Worm (Caenorhabditis elegans) whole organism, mixed stage, embryonic: ENCODE measurements around the gene fbxc-14.
"Not testable (repeated sequence)": the region's sequence is repeated elsewhere in the genome, so short reads cannot be mapped to it uniquely, and the experiment has no call there.

Source experiments
- M03D4.4 ChIP-seq: sonication (generic microtip); optimal IDR thresholded peaks from 2 replicates; lab custom pipeline; 2017; ENCODE audit warnings: mild to moderate bottlenecking, missing genetic modification characterization, missing compliant biosample characterization
- bed-3 ChIP-seq: fragments of 200-800 bp; sonication (Bioruptor generic); optimal IDR thresholded peaks from 3 replicates; lab custom pipeline; 2018; ENCODE audit warnings: mild to moderate bottlenecking, missing genetic modification characterization, moderate library complexity, missing compliant biosample characterization
- blmp-1 ChIP-seq: fragments of 150-350 bp; optimal IDR thresholded peaks from 2 replicates; lab custom pipeline; 2014; ENCODE audit warnings: missing biosample characterization, missing genetic modification characterization
- ceh-39 ChIP-seq: fragments of 150-350 bp; optimal IDR thresholded peaks from 2 replicates; lab custom pipeline; 2014; ENCODE audit warnings: missing biosample characterization, missing genetic modification characterization
- ceh-43 ChIP-seq: fragments of 200-800 bp; sonication (Bioruptor generic); optimal IDR thresholded peaks from 2 replicates; lab custom pipeline; 2018; ENCODE audit warnings: mild to moderate bottlenecking, missing genetic modification characterization, moderate library complexity, missing compliant biosample characterization
- ceh-83 ChIP-seq: fragments of 200-800 bp; sonication (Bioruptor generic); optimal IDR thresholded peaks from 2 replicates; lab custom pipeline; 2018; ENCODE audit warnings: mild to moderate bottlenecking, missing genetic modification characterization, missing compliant biosample characterization
- ces-1 ChIP-seq: fragments of 150-350 bp; optimal IDR thresholded peaks from 2 replicates; lab custom pipeline; 2014; ENCODE audit warnings: missing biosample characterization, missing genetic modification reagents, missing genetic modification characterization
- cnd-1 ChIP-seq: fragments of 200-800 bp; sonication (Bioruptor generic); optimal IDR thresholded peaks from 2 replicates; lab custom pipeline; 2018; ENCODE audit warnings: mild to moderate bottlenecking, missing genetic modification characterization, missing compliant biosample characterization
- elt-1 ChIP-seq: sonication (generic microtip); optimal IDR thresholded peaks from 2 replicates; lab custom pipeline; 2017; ENCODE audit warnings: missing genetic modification characterization, mild to moderate bottlenecking, missing compliant biosample characterization, antibody characterized with exemption, moderate library complexity, borderline replicate concordance; ENCODE audit not compliant: insufficient read depth
- elt-3 ChIP-seq: fragments of 150-350 bp; optimal IDR thresholded peaks from 2 replicates; lab custom pipeline; 2014; ENCODE audit warnings: missing biosample characterization, missing genetic modification characterization
- ham-2 ChIP-seq: fragments of 200-800 bp; sonication (Bioruptor generic); optimal IDR thresholded peaks from 2 replicates; lab custom pipeline; 2018; ENCODE audit warnings: mild to moderate bottlenecking, missing genetic modification characterization, missing compliant biosample characterization
- hlh-1 ChIP-seq: fragments of 150-350 bp; optimal IDR thresholded peaks from 2 replicates; lab custom pipeline; 2014; ENCODE audit warnings: missing biosample characterization, missing genetic modification reagents, missing genetic modification characterization
- lin-32 ChIP-seq: fragments of 200-800 bp; sonication (Bioruptor generic); optimal IDR thresholded peaks from 2 replicates; lab custom pipeline; 2018; ENCODE audit warnings: mild to moderate bottlenecking, missing genetic modification characterization, missing compliant biosample characterization
- lsy-2 ChIP-seq: fragments of 150-350 bp; optimal IDR thresholded peaks from 2 replicates; lab custom pipeline; 2014; ENCODE audit warnings: missing biosample characterization, missing genetic modification characterization
- mab-5 ChIP-seq: fragments of 150-350 bp; optimal IDR thresholded peaks from 2 replicates; lab custom pipeline; 2014; ENCODE audit warnings: missing biosample characterization, missing genetic modification characterization
- mls-2 ChIP-seq: sonication (generic microtip); optimal IDR thresholded peaks from 2 replicates; lab custom pipeline; 2016; ENCODE audit warnings: mild to moderate bottlenecking, missing genetic modification characterization, moderate library complexity, missing compliant biosample characterization
- nhr-12 ChIP-seq: fragments of 150-350 bp; optimal IDR thresholded peaks from 2 replicates; lab custom pipeline; 2014; ENCODE audit warnings: missing biosample characterization, missing genetic modification characterization
- nhr-2 ChIP-seq: fragments of 150-350 bp; optimal IDR thresholded peaks from 2 replicates; lab custom pipeline; 2014; ENCODE audit warnings: missing biosample characterization, missing genetic modification characterization
- nhr-237 ChIP-seq: fragments of 150-350 bp; optimal IDR thresholded peaks from 2 replicates; lab custom pipeline; 2014; ENCODE audit warnings: missing biosample characterization, missing genetic modification characterization
- nhr-28 ChIP-seq: fragments of 150-350 bp; optimal IDR thresholded peaks from 2 replicates; lab custom pipeline; 2014; ENCODE audit warnings: missing biosample characterization, missing genetic modification characterization
- nhr-76 ChIP-seq: sonication (generic microtip); optimal IDR thresholded peaks from 2 replicates; lab custom pipeline; 2017; ENCODE audit warnings: missing biosample characterization, missing genetic modification characterization
- pha-4 ChIP-seq: fragments of 150-350 bp; optimal IDR thresholded peaks from 2 replicates; lab custom pipeline; 2018; ENCODE audit warnings: missing biosample characterization, missing genetic modification reagents, missing genetic modification characterization
- sem-2 ChIP-seq: fragments of 200-800 bp; sonication (Bioruptor generic); optimal IDR thresholded peaks from 2 replicates; lab custom pipeline; 2018; ENCODE audit warnings: mild to moderate bottlenecking, missing genetic modification characterization, missing compliant biosample characterization
- tbx-8 ChIP-seq: fragments of 200-800 bp; sonication (Bioruptor generic); optimal IDR thresholded peaks from 2 replicates; lab custom pipeline; 2018; ENCODE audit warnings: mild to moderate bottlenecking, missing genetic modification characterization, moderate library complexity, missing compliant biosample characterization
- unc-120 ChIP-seq: sonication (generic microtip); optimal IDR thresholded peaks from 2 replicates; lab custom pipeline; 2017; ENCODE audit warnings: missing genetic modification characterization, missing compliant biosample characterization; ENCODE audit not compliant: poor library complexity, severe bottlenecking
- unc-39 ChIP-seq: fragments of 150-350 bp; optimal IDR thresholded peaks from 2 replicates; lab custom pipeline; 2014; ENCODE audit warnings: missing biosample characterization, missing genetic modification characterization
- unc-62 ChIP-seq: fragments of 150-350 bp; optimal IDR thresholded peaks from 2 replicates; lab custom pipeline; 2014; ENCODE audit warnings: missing biosample characterization, missing genetic modification reagents, missing genetic modification characterization

Gene fbxc-14

ce11 chrII:972850-973249 lies 1.2 kb upstream of the fbxc-14 start, which contains the start of gene C32B5.15:
Gene C32B5.15 (minus strand): TSS chrII:972950.
- no peak for TF ChIP-seq lsy-2 (tag; lab: Kevin White, UChicago)
- TF ChIP-seq nhr-237 (tag; lab: Kevin White, UChicago): no peak
- TF ChIP-seq ham-2 (GFP tag; lab: Kevin White, UChicago): no peak
- no peak for TF ChIP-seq pha-4 (tag; lab: Kevin White, UChicago)
- no peak for TF ChIP-seq mls-2
- TF ChIP-seq unc-39 (tag; lab: Kevin White, UChicago): no peak
- TF ChIP-seq unc-62: no peak

DNA sequence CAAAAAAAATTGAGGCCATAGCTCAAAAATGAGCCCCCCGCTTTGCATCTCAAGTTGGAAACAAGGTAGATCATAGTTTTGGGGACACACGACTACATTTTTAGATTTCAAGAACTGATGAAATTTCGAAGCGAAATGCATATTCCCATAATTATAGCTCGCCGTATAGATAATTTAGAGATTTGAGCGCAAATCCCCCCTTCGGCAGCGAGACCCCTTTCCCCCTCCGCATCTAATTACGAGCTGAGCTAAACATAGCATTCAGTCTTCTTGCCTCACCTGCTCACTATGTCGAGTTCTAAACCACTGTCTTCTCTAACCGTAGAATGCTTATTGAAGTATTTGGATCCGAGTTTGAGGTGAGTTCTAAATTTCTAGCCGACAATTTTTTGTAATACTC lies 5.0 kb downstream of the fbxc-14 start, which contains the start of the genes fbxc-17 and fbxc-15:
fbxc-17 (minus strand) TSS at position 101 of the 400 bp plus-strand sequence.
fbxc-15 (plus strand) TSS at position 289 of the 400 bp plus-strand sequence.
- TF ChIP-seq tbx-8 (no peak), hlh-1 (tag; lab: Kevin White, UChicago) (no peak), elt-1 (tag; lab: Kevin White, UChicago) (no peak), ceh-39 (tag; lab: Kevin White, UChicago) (no peak), nhr-28 (tag; lab: Kevin White, UChicago) (no peak), unc-120 (no peak), lin-32 (GFP tag; lab: Kevin White, UChicago) (no peak), nhr-2 (tag; lab: Kevin White, UChicago) (no peak), ces-1 (no peak), elt-3 (tag; lab: Kevin White, UChicago) (no peak), mab-5 (tag; lab: Kevin White, UChicago) (no peak), lsy-2 (tag; lab: Kevin White, UChicago) (no peak), sem-2 (GFP tag; lab: Kevin White, UChicago) (no peak), ceh-83 (GFP tag; lab: Kevin White, UChicago) (no peak), unc-62 (no peak), ceh-43 (no peak), nhr-12 (no peak)

- TF ChIP-seq nhr-12: no peak
- no peak for TF ChIP-seq M03D4.4 (tag; lab: Kevin White, UChicago)
- TF ChIP-seq bed-3 (GFP tag; lab: Kevin White, UChicago): no peak
Observed at ce11 chrII:982842-983241, 8.7 kb downstream of the fbxc-14 start, which contains the start of gene srh-274. Gene srh-274 (plus strand): TSS chrII:983142.

ce11 chrII:985703-986102 lies 11.6 kb downstream of the fbxc-14 start, which contains the start of gene fbxc-40:
Gene fbxc-40 (plus strand): TSS chrII:986003.
- TF ChIP-seq blmp-1 (tag; lab: Kevin White, UChicago); nhr-76; ceh-43: not testable (repeated sequence)
- TF ChIP-seq, all 35 proteins: peak for 0; not testable (repeated sequence) for 35

- peak; percentile 22 for TF ChIP-seq hlh-1 (tag; lab: Kevin White, UChicago)
- no peak for TF ChIP-seq lin-32 (GFP tag; lab: Kevin White, UChicago)
Observed at ce11 chrII:988437-988836, 14.3 kb downstream of the fbxc-14 start, which contains the start of gene fbxc-39. Gene fbxc-39 (plus strand): TSS chrII:988737.

- TF ChIP-seq sem-2 (GFP tag; lab: Kevin White, UChicago) (no peak), cnd-1 (no peak), unc-62 (no peak), hlh-1 (tag; lab: Kevin White, UChicago) (no peak), bed-3 (GFP tag; lab: Kevin White, UChicago) (no peak), pha-4 (tag; lab: Kevin White, UChicago) (no peak)
Observed at ce11 chrII:991300-991699, 17.2 kb downstream of the fbxc-14 start, which contains the start of gene fbxc-42. Gene fbxc-42 (plus strand): TSS chrII:991600.

DNA sequence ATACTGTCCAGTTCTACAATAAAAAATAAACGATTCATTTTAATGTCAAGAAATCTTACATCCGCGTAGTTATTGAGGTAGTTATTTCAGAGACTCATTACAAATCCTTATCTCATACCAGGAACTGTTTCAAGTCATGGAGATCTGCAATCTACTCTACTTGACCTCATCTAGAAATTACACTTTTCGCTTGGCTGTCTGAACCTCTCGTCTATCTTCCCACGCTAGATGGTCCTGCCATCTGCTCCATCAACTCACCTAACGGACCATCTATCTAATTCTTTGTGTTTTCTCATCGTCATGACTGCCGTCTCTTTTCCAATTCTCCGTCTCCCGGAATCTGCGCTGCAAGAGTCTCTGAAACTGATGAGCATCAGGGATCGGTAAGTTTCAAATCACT lies 20.1 kb downstream of the fbxc-14 start, which contains the start of gene F45D11.7:
F45D11.7 (plus strand) TSS at position 301 of the 400 bp plus-strand sequence.
- not testable (repeated sequence) for TF ChIP-seq hlh-1, blmp-1, nhr-2 (tag; lab: Kevin White, UChicago)
